Worm (Caenorhabditis elegans): ENCODE results near the gene sre-44.

sre-44 gene

DNA sequence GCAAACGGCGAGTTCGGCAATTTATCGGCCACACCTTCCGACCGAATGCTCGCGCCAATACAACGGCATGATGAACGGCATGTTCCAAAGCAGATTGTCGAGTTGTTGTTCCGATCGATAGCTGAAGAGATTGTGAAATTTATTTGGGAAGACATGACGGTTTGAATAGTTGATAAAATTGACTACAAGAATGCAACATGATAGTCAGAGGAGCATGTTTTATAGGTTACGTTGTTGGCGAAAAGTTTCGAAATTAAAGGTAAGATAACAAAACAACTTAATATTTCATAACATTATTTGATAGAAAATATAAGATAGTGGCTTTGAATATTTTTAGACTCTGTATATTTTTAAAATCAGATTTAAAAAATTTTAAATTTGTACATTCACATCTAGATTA lies 3.9 kb upstream of the sre-44 start:
- TF ChIP-seq tra-4 (tag; optimal IDR thresholded peaks at IDR 0.05) (no peak), ceh-13 (GFP tag; optimal IDR thresholded peaks at IDR 0.05) (no peak), tbx-11 (GFP tag; IDR thresholded peaks at IDR 0.05) (no peak), sea-1 (GFP tag; conservative IDR thresholded peaks at IDR 0.05) (no peak), flt-1 (GFP tag; IDR thresholded peaks at IDR 0.05) (no peak), hnd-1 (tag; optimal IDR thresholded peaks at IDR 0.05) (no peak), F13C5.2 (tag; optimal IDR thresholded peaks at IDR 0.05) (no peak), ceh-36 (tag; optimal IDR thresholded peaks at IDR 0.05) (no peak), hmg-4 (GFP tag; optimal IDR thresholded peaks at IDR 0.05) (no peak), B0310.2 (tag; optimal IDR thresholded peaks at IDR 0.05) (no peak), scrt-1 (GFP tag; IDR thresholded peaks at IDR 0.05) (no peak), ama-1 (optimal IDR thresholded peaks at IDR 0.05) (no peak), ets-7 (tag; optimal IDR thresholded peaks at IDR 0.05) (no peak), hmbx-1 (tag; optimal IDR thresholded peaks at IDR 0.05) (no peak), aly-1 (tag; optimal IDR thresholded peaks at IDR 0.05) (no peak), tbx-37 (GFP tag; conservative IDR thresholded peaks at IDR 0.05) (no peak), pes-1 (GFP tag; IDR thresholded peaks at IDR 0.05) (no peak)

- TF ChIP-seq scrt-1 (GFP tag; IDR thresholded peaks at IDR 0.05) (no peak), ceh-36 (tag; optimal IDR thresholded peaks at IDR 0.05) (no peak), pes-1 (GFP tag; IDR thresholded peaks at IDR 0.05) (no peak), sea-1 (GFP tag; conservative IDR thresholded peaks at IDR 0.05) (no peak), tbx-37 (GFP tag; conservative IDR thresholded peaks at IDR 0.05) (no peak), flt-1 (GFP tag; IDR thresholded peaks at IDR 0.05) (no peak), tra-4 (tag; optimal IDR thresholded peaks at IDR 0.05) (no peak), ceh-13 (GFP tag; optimal IDR thresholded peaks at IDR 0.05) (no peak), B0310.2 (tag; optimal IDR thresholded peaks at IDR 0.05) (no peak), ets-7 (tag; optimal IDR thresholded peaks at IDR 0.05) (no peak), hnd-1 (tag; optimal IDR thresholded peaks at IDR 0.05) (no peak), ama-1 (optimal IDR thresholded peaks at IDR 0.05) (no peak)
Observed at ce11 chrII:13951986-13952385, 2.6 kb downstream of the sre-44 start.

DNA sequence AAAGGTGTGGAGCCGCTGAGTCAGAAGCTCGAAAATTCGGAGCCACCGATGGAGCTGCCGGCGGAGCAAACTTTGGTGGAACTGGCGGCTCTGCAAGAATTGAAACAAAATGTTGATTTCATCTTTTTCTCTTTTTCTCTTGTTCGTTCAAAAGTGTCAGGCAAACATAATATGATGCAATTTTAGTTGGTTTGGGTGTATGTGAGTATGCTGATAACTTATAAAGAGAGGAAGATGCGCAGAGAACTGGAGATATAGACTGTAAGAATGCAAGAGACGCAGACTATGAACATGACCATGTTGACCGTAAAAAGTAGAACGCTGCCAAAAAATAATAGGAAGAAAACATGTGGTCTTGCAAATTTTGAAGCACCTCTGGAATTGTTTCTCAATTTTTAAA lies 4.7 kb downstream of the sre-44 start:
- no peak for TF ChIP-seq flt-1 (GFP tag; IDR thresholded peaks at IDR 0.05)
- TF ChIP-seq ets-7 (tag; optimal IDR thresholded peaks at IDR 0.05), result no peak
- TF ChIP-seq hmbx-1 (tag; optimal IDR thresholded peaks at IDR 0.05), result no peak
- no peak for TF ChIP-seq B0310.2 (tag; optimal IDR thresholded peaks at IDR 0.05)
- TF ChIP-seq hnd-1 (tag; optimal IDR thresholded peaks at IDR 0.05), result no peak
- no peak for TF ChIP-seq pes-1 (GFP tag; IDR thresholded peaks at IDR 0.05)
- no peak for TF ChIP-seq F13C5.2 (tag; optimal IDR thresholded peaks at IDR 0.05)

ce11 chrII:13954979-13955378 lies 5.6 kb downstream of the sre-44 start:
- TF ChIP-seq sea-1 (GFP tag; conservative IDR thresholded peaks at IDR 0.05) (no peak), hmbx-1 (tag; optimal IDR thresholded peaks at IDR 0.05) (no peak), F13C5.2 (tag; optimal IDR thresholded peaks at IDR 0.05) (no peak), ama-1 (optimal IDR thresholded peaks at IDR 0.05) (no peak), tbx-11 (GFP tag; IDR thresholded peaks at IDR 0.05) (no peak), hmg-4 (GFP tag; optimal IDR thresholded peaks at IDR 0.05) (no peak), scrt-1 (GFP tag; IDR thresholded peaks at IDR 0.05) (no peak), tbx-37 (GFP tag; conservative IDR thresholded peaks at IDR 0.05) (no peak), flt-1 (GFP tag; IDR thresholded peaks at IDR 0.05) (no peak), B0310.2 (tag; optimal IDR thresholded peaks at IDR 0.05) (no peak), pes-1 (GFP tag; IDR thresholded peaks at IDR 0.05) (no peak)

DNA sequence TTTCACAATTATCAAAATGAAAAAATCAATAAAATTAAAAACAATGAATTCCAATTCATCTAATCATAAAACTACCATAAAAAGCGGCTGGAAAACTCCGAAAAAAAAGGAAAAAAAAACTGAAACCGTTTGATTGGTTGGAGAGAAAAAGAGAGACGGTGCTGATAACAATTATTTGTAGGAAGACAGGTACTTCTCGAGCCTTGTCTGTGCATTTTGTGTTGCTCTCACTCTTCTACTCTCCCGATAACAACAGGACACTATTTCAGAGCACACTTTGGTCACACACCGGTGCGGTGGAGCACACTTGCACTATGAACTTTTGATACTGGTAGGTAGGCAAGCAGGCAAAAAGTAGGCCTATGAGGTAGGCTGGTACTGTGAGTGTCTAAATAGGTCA lies 7.1 kb downstream of the sre-44 start:
- TF ChIP-seq ceh-13 (GFP tag; optimal IDR thresholded peaks at IDR 0.05) (no peak), aly-1 (tag; optimal IDR thresholded peaks at IDR 0.05) (no peak), B0310.2 (tag; optimal IDR thresholded peaks at IDR 0.05) (no peak), ama-1 (optimal IDR thresholded peaks at IDR 0.05) (no peak), ets-7 (tag; optimal IDR thresholded peaks at IDR 0.05) (no peak), tbx-11 (GFP tag; IDR thresholded peaks at IDR 0.05) (no peak), ceh-36 (tag; optimal IDR thresholded peaks at IDR 0.05) (no peak), sea-1 (GFP tag; conservative IDR thresholded peaks at IDR 0.05) (no peak), flt-1 (GFP tag; IDR thresholded peaks at IDR 0.05) (no peak), pes-1 (GFP tag; IDR thresholded peaks at IDR 0.05) (no peak), hmg-4 (GFP tag; optimal IDR thresholded peaks at IDR 0.05) (no peak), hnd-1 (tag; optimal IDR thresholded peaks at IDR 0.05) (no peak), scrt-1 (GFP tag; IDR thresholded peaks at IDR 0.05) (no peak)

ce11 chrII:13957437-13957836 lies 8.0 kb downstream of the sre-44 start, which contains the start of gene zip-3:
TSS of gene zip-3 (minus strand) at chrII:13957457.
- TF ChIP-seq ceh-36 (tag; optimal IDR thresholded peaks at IDR 0.05), result no peak
- TF ChIP-seq pes-1 (GFP tag; IDR thresholded peaks at IDR 0.05), result no peak
- no peak for TF ChIP-seq aly-1 (tag; optimal IDR thresholded peaks at IDR 0.05)
- no peak for TF ChIP-seq B0310.2 (tag; optimal IDR thresholded peaks at IDR 0.05)
- no peak for TF ChIP-seq sea-1 (GFP tag; conservative IDR thresholded peaks at IDR 0.05)
- TF ChIP-seq ceh-13 (GFP tag; optimal IDR thresholded peaks at IDR 0.05), result no peak
- no peak for TF ChIP-seq hnd-1 (tag; optimal IDR thresholded peaks at IDR 0.05)
- TF ChIP-seq flt-1 (GFP tag; IDR thresholded peaks at IDR 0.05), result no peak
- TF ChIP-seq tra-4 (tag; optimal IDR thresholded peaks at IDR 0.05), result no peak
- no peak for TF ChIP-seq scrt-1 (GFP tag; IDR thresholded peaks at IDR 0.05)
- TF ChIP-seq hmg-4 (GFP tag; optimal IDR thresholded peaks at IDR 0.05), result no peak
- TF ChIP-seq hmbx-1 (tag; optimal IDR thresholded peaks at IDR 0.05), result no peak

- TF ChIP-seq tbx-37 (GFP tag; conservative IDR thresholded peaks at IDR 0.05), result no peak
- no peak for TF ChIP-seq ets-7 (tag; optimal IDR thresholded peaks at IDR 0.05)
- TF ChIP-seq flt-1 (GFP tag; IDR thresholded peaks at IDR 0.05), result no peak
- TF ChIP-seq F13C5.2 (tag; optimal IDR thresholded peaks at IDR 0.05), result no peak
- no peak for TF ChIP-seq aly-1 (tag; optimal IDR thresholded peaks at IDR 0.05)
- TF ChIP-seq hmg-4 (GFP tag; optimal IDR thresholded peaks at IDR 0.05), result no peak
- no peak for TF ChIP-seq scrt-1 (GFP tag; IDR thresholded peaks at IDR 0.05)
- TF ChIP-seq tra-4 (tag; optimal IDR thresholded peaks at IDR 0.05), result no peak
- no peak for TF ChIP-seq ceh-36 (tag; optimal IDR thresholded peaks at IDR 0.05)
- TF ChIP-seq sea-1 (GFP tag; conservative IDR thresholded peaks at IDR 0.05), result no peak
- TF ChIP-seq ceh-13 (GFP tag; optimal IDR thresholded peaks at IDR 0.05), result no peak
- TF ChIP-seq ama-1 (optimal IDR thresholded peaks at IDR 0.05), result no peak
- no peak for TF ChIP-seq hnd-1 (tag; optimal IDR thresholded peaks at IDR 0.05)
- no peak for TF ChIP-seq hmbx-1 (tag; optimal IDR thresholded peaks at IDR 0.05)
- no peak for TF ChIP-seq B0310.2 (tag; optimal IDR thresholded peaks at IDR 0.05)
- TF ChIP-seq pes-1 (GFP tag; IDR thresholded peaks at IDR 0.05), result no peak
- no peak for TF ChIP-seq tbx-11 (GFP tag; IDR thresholded peaks at IDR 0.05)
Observed at ce11 chrII:13958359-13958758, 9.0 kb downstream of the sre-44 start.

Measured in whole organism, early embryonic.